Worm (Caenorhabditis elegans): ENCODE data around the gene fic-1.
A peak's percentile ranks its signal among the peaks of the same experiment; 100 is the strongest.

ce11 chrIV:10933062-10933552 lies 4.1 kb upstream of the fic-1 start, which contains the start of the genes dnc-1 and lsm-7:
- no peak for TF ChIP-seq gei-8 (GFP tag; optimal IDR thresholded peaks at IDR 0.05)
- no peak for TF ChIP-seq aly-2 (tag; optimal IDR thresholded peaks at IDR 0.05)
- TF ChIP-seq F49E8.2 (tag; optimal IDR thresholded peaks at IDR 0.05; ENCODE audit: borderline replicate concordance) = no peak
- TF ChIP-seq ama-1 (optimal IDR thresholded peaks at IDR 0.05) = peak; percentile 8

Data from whole organism, L4 larva.